Worm (Caenorhabditis elegans): Measurements from ENCODE around the gene sqv-6.
A peak's percentile ranks its signal among the peaks of the same experiment; 100 is the strongest.

The sqv-6 gene

DNA sequence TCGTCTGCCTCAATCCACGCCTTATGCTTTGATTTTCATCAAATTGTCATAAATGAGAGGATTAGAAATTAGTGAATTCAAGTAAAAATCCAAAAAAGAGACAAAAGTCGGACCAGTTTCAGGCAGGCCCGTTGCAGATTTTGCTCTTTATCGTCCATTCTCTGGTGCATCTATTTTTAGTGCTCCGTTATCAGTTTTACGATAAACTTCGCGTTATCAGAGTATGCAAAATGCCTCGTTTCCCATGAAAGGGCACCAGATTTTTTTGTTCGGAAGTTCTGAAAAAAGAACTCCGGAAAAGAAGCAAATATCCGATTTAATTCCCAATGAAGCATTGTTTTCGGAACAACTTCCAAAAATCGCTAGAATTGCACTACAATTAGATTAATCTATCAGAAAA, 41.3 kb upstream of the sqv-6 start:
- TF ChIP-seq elt-2 (tag; optimal IDR thresholded peaks at IDR 0.05) (peak; percentile 57), daf-12 (tag; optimal IDR thresholded peaks at IDR 0.05) (no peak)

ce11 chrV:1003826-1004225, 39.2 kb upstream of the sqv-6 start:
- TF ChIP-seq fkh-2 (tag; optimal IDR thresholded peaks at IDR 0.05) (no peak), nhr-237 (tag; optimal IDR thresholded peaks at IDR 0.05) (no peak), unc-62 (GFP tag; optimal IDR thresholded peaks at IDR 0.05) (no peak), hmg-11 (tag; optimal IDR thresholded peaks at IDR 0.05) (peak; percentile 53), ztf-11 (tag; optimal IDR thresholded peaks at IDR 0.05) (no peak), ceh-16 (tag; optimal IDR thresholded peaks at IDR 0.05) (no peak), snpc-4 (tag; optimal IDR thresholded peaks at IDR 0.05) (no peak), zag-1 (tag; optimal IDR thresholded peaks at IDR 0.05) (no peak), pqm-1 (tag; optimal IDR thresholded peaks at IDR 0.05) (peak; percentile 36), fos-1 (tag; optimal IDR thresholded peaks at IDR 0.05) (no peak), ZK546.5 (tag; optimal IDR thresholded peaks at IDR 0.05) (no peak), nhr-43 (tag; optimal IDR thresholded peaks at IDR 0.05; ENCODE audit: poor library complexity, severe bottlenecking) (no peak), pha-4 (tag; optimal IDR thresholded peaks at IDR 0.05) (peak; percentile 82), egl-5 (tag; optimal IDR thresholded peaks at IDR 0.05) (no peak), lin-39 (tag; optimal IDR thresholded peaks at IDR 0.05) (no peak), elt-1 (tag; optimal IDR thresholded peaks at IDR 0.05) (no peak), ceh-9 (tag; optimal IDR thresholded peaks at IDR 0.05) (no peak), ztf-4 (tag; optimal IDR thresholded peaks at IDR 0.05) (no peak), elt-2 (tag; optimal IDR thresholded peaks at IDR 0.05) (peak; percentile 43), nhr-28 (tag; optimal IDR thresholded peaks at IDR 0.05) (no peak), tbx-2 (tag; optimal IDR thresholded peaks at IDR 0.05) (no peak), egl-27 (tag; optimal IDR thresholded peaks at IDR 0.05) (no peak), mdl-1 (tag; optimal IDR thresholded peaks at IDR 0.05) (no peak), R02D3.7 (tag; optimal IDR thresholded peaks at IDR 0.05) (no peak), elt-3 (tag; optimal IDR thresholded peaks at IDR 0.05) (no peak), nhr-77 (tag; optimal IDR thresholded peaks at IDR 0.05) (no peak), jun-1 (tag; optimal IDR thresholded peaks at IDR 0.05) (no peak), eor-1 (tag; optimal IDR thresholded peaks at IDR 0.05) (no peak), skn-1 (tag; optimal IDR thresholded peaks at IDR 0.05) (peak; percentile 75), ceh-28 (tag; optimal IDR thresholded peaks at IDR 0.05) (peak; percentile 16), ama-1 (optimal IDR thresholded peaks at IDR 0.05) (no peak), nhr-23 (tag; optimal IDR thresholded peaks at IDR 0.05) (peak; percentile 42), aly-2 (tag; optimal IDR thresholded peaks at IDR 0.05) (no peak), nhr-76 (tag; optimal IDR thresholded peaks at IDR 0.05) (no peak), nfya-1 (tag; optimal IDR thresholded peaks at IDR 0.05; ENCODE audit: insufficient read depth) (peak; percentile 65), daf-12 (tag; optimal IDR thresholded peaks at IDR 0.05) (no peak), mml-1 (tag; optimal IDR thresholded peaks at IDR 0.05) (no peak), lin-15B (tag; optimal IDR thresholded peaks at IDR 0.05) (peak; percentile 74), unc-39 (tag; optimal IDR thresholded peaks at IDR 0.05) (no peak), nhr-25 (tag; optimal IDR thresholded peaks at IDR 0.05) (no peak), nhr-11 (tag; optimal IDR thresholded peaks at IDR 0.05) (no peak), nhr-67 (tag; optimal IDR thresholded peaks at IDR 0.05) (no peak), ceh-82 (tag; optimal IDR thresholded peaks at IDR 0.05) (no peak), lsy-12 (tag; optimal IDR thresholded peaks at IDR 0.05) (peak; percentile 68), sea-2 (GFP tag; optimal IDR thresholded peaks at IDR 0.05) (no peak), fkh-10 (GFP tag; optimal IDR thresholded peaks at IDR 0.05) (peak; percentile 3), nhr-12 (tag; optimal IDR thresholded peaks at IDR 0.05) (no peak)
